Fruit fly (Drosophila melanogaster): Measurements from ENCODE around the gene Scgbeta.

DNA sequence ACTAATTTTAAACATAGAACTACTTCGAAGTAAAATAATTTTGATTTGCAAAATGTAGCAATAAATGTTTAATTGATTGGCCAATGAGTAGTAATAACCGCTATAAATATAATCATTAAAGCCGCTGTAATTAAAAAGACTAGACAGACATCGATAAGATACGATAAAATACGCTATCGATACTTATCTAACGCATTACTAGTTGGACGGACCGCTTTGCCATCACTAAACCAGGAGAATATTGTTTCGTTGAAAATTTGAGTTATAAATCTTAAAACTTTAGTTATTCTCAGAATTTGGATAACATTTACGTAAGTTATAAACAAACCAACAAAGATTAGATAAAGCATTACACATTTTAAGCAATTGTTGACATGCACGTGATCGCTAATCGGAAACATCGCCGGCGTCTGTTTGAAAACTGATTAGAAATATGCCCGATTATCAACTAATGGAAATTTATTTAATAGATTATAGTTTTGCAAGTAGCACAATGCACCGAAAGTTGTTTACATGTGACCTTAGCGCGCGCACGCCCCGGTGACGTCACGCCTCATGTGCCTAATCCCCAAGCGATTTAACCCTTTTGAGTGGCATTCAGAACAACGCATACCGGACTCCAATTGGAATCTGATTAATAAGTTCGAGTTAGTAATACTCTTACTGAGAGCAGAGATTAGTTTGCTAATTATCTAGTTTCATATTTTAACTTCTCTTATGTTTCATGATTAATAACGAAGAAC lies 17.3 kb upstream of the Scgbeta start, which contains the start of gene Desat1:
- TF ChIP-seq Dll (optimal IDR thresholded peaks at IDR 0.05) (no peak), CG8478 (optimal IDR thresholded peaks at IDR 0.05) (no peak), usp (GFP tag; optimal IDR thresholded peaks at IDR 0.05) (no peak)
